Worm (Caenorhabditis elegans) whole organism, early embryonic: ENCODE measurements around the gene Y7A5A.3.

Source experiments
- B0310.2 ChIP-seq: sonication (generic microtip); optimal IDR thresholded peaks from 2 replicates; lab custom pipeline; 2016; ENCODE audit warnings: mild to moderate bottlenecking, missing genetic modification characterization, missing compliant biosample characterization
- F13C5.2 ChIP-seq: sonication (generic microtip); optimal IDR thresholded peaks from 2 replicates; lab custom pipeline; 2017; ENCODE audit warnings: mild to moderate bottlenecking, missing genetic modification characterization, inconsistent platforms, missing compliant biosample characterization
- aly-1 ChIP-seq: sonication (generic microtip); optimal IDR thresholded peaks from 2 replicates; lab custom pipeline; 2016; ENCODE audit warnings: missing genetic modification characterization, missing compliant biosample characterization
- ama-1 ChIP-seq: fragments of 150-350 bp; optimal IDR thresholded peaks from 2 replicates; lab custom pipeline; 2014
- ceh-13 ChIP-seq: fragments of 200-800 bp; sonication (Bioruptor generic); optimal IDR thresholded peaks from 2 replicates; lab custom pipeline; 2018; ENCODE audit warnings: mild to moderate bottlenecking, missing genetic modification characterization, missing compliant biosample characterization
- ceh-36 ChIP-seq: sonication (generic microtip); optimal IDR thresholded peaks from 2 replicates; lab custom pipeline; 2016; ENCODE audit warnings: missing genetic modification characterization, inconsistent platforms, missing compliant biosample characterization
- ets-7 ChIP-seq: sonication (generic microtip); optimal IDR thresholded peaks from 2 replicates; lab custom pipeline; 2016; ENCODE audit warnings: missing genotype, missing genetic modification characterization, missing compliant biosample characterization
- flt-1 ChIP-seq: fragments of 200-800 bp; sonication (Bioruptor generic); IDR thresholded peaks from 2 replicates; pipeline ENCODE4 v1.3.6; 2022; ENCODE audit warnings: missing genetic modification characterization, missing compliant biosample characterization
- hmbx-1 ChIP-seq: sonication (generic microtip); optimal IDR thresholded peaks from 2 replicates; lab custom pipeline; 2016; ENCODE audit warnings: mild to moderate bottlenecking, missing genetic modification characterization, missing compliant biosample characterization
- hmg-4 ChIP-seq: fragments of 200-800 bp; sonication (Bioruptor generic); optimal IDR thresholded peaks from 2 replicates; lab custom pipeline; 2018; ENCODE audit warnings: mild to moderate bottlenecking, missing genetic modification characterization, missing compliant biosample characterization
- hnd-1 ChIP-seq: sonication (generic microtip); optimal IDR thresholded peaks from 2 replicates; lab custom pipeline; 2016; ENCODE audit warnings: missing genetic modification characterization, missing compliant biosample characterization
- pes-1 ChIP-seq: fragments of 200-800 bp; sonication (Bioruptor generic); IDR thresholded peaks from 2 replicates; pipeline ENCODE4 v1.3.6; 2022; ENCODE audit warnings: missing genetic modification reagents, missing genetic modification characterization, missing compliant biosample characterization
- scrt-1 ChIP-seq: fragments of 200-800 bp; sonication (Bioruptor generic); IDR thresholded peaks from 2 replicates; pipeline ENCODE4 v1.3.6; 2022; ENCODE audit warnings: missing genetic modification characterization, missing compliant biosample characterization
- sea-1 ChIP-seq: fragments of 200-800 bp; sonication (Bioruptor generic); conservative IDR thresholded peaks from 2 replicates; pipeline ENCODE4 v1.3.6; 2022; ENCODE audit warnings: missing genetic modification characterization, missing compliant biosample characterization
- tbx-11 ChIP-seq: fragments of 200-800 bp; sonication (Bioruptor generic); IDR thresholded peaks from 2 replicates; pipeline ENCODE4 v1.3.6; 2022; ENCODE audit warnings: missing genetic modification characterization, missing compliant biosample characterization
- tbx-37 ChIP-seq: fragments of 200-800 bp; sonication (Bioruptor generic); conservative IDR thresholded peaks from 2 replicates; pipeline ENCODE4 v1.3.6; 2022; ENCODE audit warnings: missing genetic modification reagents, missing genetic modification characterization, missing compliant biosample characterization
- tra-4 ChIP-seq: sonication (generic microtip); optimal IDR thresholded peaks from 2 replicates; lab custom pipeline; 2017; ENCODE audit warnings: missing genetic modification characterization, missing compliant biosample characterization

Y7A5A.3 gene

DNA sequence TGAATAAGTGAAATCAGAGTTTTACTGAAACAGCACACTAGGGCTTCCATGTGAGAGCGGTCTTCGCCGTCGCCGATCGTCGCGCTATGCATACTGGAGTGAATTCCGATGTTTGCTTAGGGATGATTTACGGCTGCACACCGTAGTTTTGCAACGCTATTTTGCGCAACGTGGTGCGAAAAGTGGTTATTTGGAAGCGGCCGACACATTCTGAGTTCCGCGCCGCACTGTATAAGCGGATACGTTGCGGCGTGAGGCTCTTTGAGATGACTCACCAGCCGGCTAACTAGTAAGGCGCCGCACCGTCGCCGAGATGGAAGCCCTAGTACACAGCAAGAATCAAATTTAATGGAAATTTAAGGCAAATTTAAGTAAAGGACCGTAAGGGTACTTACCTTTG, 15.9 kb downstream of the Y7A5A.3 start:
- no peak for TF ChIP-seq hmg-4 (GFP tag; lab: Kevin White, UChicago)
- no peak for TF ChIP-seq aly-1 (tag; lab: Kevin White, UChicago)
- TF ChIP-seq ceh-36 (tag; lab: Kevin White, UChicago): no peak
- no peak for TF ChIP-seq hmbx-1 (tag; lab: Kevin White, UChicago)
- no peak for TF ChIP-seq ceh-13
- TF ChIP-seq scrt-1: no peak
- TF ChIP-seq pes-1 (GFP tag; lab: Robert Waterston, UW): no peak
- TF ChIP-seq B0310.2 (tag; lab: Kevin White, UChicago): no peak

DNA sequence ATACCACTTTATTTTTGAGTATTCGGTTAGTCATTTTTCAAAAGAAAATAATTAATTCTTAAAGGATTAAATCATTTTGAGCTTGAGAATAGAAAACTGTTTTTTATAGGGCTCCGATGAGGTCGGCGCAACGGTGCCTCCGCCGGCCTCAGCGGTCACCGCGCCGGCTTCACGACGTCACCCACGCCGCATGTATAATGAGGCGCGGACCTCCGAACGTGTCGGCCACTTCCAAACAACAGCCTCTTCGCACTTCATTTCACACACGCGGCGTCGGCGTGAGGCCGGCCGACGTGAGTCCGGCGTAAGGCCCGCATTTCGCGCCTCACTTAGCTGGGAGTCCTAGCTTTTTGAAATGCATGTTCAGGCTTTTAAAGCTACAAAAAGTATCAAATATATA, 17.6 kb downstream of the Y7A5A.3 start:
- TF ChIP-seq hnd-1 (tag; lab: Kevin White, UChicago) (no peak), pes-1 (GFP tag; lab: Robert Waterston, UW) (no peak), tbx-37 (GFP tag; lab: Robert Waterston, UW) (no peak), ama-1 (lab: Kevin White, UChicago) (no peak), hmbx-1 (tag; lab: Kevin White, UChicago) (no peak), scrt-1 (no peak), B0310.2 (tag; lab: Kevin White, UChicago) (no peak)

DNA sequence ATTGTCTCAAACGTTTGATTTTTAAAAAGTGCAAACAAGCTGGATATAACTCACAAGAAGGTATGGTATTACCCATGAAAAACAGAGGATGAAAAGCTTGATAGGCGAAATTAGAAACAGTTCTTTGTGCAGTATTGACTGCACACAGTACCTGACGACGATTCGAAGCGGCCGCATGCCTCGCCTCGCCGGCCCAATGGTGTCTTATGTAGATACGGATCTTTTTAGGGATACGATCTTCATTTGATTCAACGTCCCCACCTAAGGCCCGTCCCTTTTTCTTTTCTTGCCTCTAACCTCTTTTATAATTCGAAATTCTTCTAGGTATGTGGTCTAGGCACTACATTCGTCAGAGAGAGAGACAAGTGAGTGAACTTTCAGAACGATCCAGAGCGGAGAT, 18.3 kb downstream of the Y7A5A.3 start, which contains the start of gene bus-17:
TSS of gene bus-17 (minus strand) at position 208 of the 400 bp plus-strand sequence.
- TF ChIP-seq sea-1 (GFP tag; lab: Robert Waterston, UW): no peak
- TF ChIP-seq hmbx-1 (tag; lab: Kevin White, UChicago): no peak
- TF ChIP-seq hnd-1 (tag; lab: Kevin White, UChicago): no peak
- no peak for TF ChIP-seq flt-1 (GFP tag; lab: Robert Waterston, UW)
- TF ChIP-seq tbx-37 (GFP tag; lab: Robert Waterston, UW): no peak

DNA sequence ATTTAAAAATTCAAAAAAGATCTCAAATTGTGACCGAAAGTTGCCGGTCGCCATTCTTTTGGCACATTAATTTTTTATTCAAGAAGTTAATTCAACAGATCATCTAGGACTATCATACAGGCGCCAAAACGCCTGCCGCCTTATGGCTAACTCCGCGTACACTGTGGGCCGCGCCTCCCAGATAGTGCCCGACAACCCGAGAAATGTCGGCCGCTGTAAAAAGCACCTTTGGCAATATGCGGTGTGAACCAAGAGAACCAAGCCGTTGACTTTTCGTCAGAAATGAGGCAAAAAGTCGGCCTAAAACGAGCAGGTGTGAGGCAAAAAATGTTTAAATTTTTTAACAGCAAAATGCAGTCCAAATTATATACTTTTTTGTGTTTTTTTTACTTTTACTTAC, 25.2 kb downstream of the Y7A5A.3 start:
- TF ChIP-seq B0310.2 (tag; lab: Kevin White, UChicago) (no peak), ets-7 (no peak), pes-1 (GFP tag; lab: Robert Waterston, UW) (no peak), sea-1 (GFP tag; lab: Robert Waterston, UW) (no peak), hnd-1 (tag; lab: Kevin White, UChicago) (no peak), hmg-4 (GFP tag; lab: Kevin White, UChicago) (no peak), ceh-13 (no peak), F13C5.2 (tag; lab: Kevin White, UChicago) (no peak), tra-4 (no peak), tbx-11 (GFP tag; lab: Robert Waterston, UW) (no peak), scrt-1 (no peak), flt-1 (GFP tag; lab: Robert Waterston, UW) (no peak)

DNA sequence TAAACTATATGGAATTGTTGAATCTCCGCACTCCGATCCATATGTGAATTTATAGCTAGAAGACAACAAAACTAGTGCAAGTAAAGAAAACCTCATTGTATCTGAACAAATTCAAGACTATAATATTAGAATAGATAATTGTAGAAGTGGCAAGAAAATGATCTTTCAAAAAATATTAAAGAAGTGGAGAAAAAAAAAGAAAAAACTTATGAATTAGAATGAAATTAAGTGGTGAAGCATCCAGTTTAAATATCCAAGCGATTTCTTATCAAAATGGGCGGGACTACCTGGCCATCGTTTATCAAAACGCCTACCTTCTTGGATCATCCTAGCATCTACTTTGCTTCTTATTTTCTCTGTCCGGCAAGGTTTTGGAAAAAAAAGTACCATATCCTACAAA, 27.3 kb downstream of the Y7A5A.3 start, which contains the start of gene wrt-4:
TSS of gene wrt-4 (minus strand) at position 101 of the 400 bp plus-strand sequence.
- TF ChIP-seq B0310.2 (tag; lab: Kevin White, UChicago) (no peak), scrt-1 (no peak), tra-4 (no peak), hmbx-1 (tag; lab: Kevin White, UChicago) (no peak), ceh-13 (no peak), tbx-37 (GFP tag; lab: Robert Waterston, UW) (no peak), pes-1 (GFP tag; lab: Robert Waterston, UW) (no peak), ets-7 (no peak), ceh-36 (tag; lab: Kevin White, UChicago) (no peak), F13C5.2 (tag; lab: Kevin White, UChicago) (no peak)

DNA sequence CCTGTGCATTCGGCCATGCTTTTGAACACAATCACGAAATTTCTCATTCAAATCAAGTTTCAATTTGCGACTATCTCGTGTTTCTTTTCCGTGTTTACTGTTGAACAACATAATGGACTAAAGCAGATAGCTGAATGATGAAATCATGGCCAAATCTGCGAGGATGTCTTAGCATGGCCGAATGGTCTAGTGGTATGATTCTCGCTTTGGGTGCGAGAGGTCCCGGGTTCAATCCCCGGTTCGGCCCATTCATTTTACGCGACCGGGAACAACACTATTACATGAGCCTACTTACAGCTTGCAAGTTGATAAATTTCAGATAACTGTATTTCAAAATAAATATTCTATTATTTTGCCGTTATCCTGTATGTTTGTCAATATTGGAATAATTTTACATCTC, 33.2 kb downstream of the Y7A5A.3 start:
- TF ChIP-seq tra-4 (no peak), ceh-13 (no peak), scrt-1 (no peak), sea-1 (GFP tag; lab: Robert Waterston, UW) (no peak)

DNA sequence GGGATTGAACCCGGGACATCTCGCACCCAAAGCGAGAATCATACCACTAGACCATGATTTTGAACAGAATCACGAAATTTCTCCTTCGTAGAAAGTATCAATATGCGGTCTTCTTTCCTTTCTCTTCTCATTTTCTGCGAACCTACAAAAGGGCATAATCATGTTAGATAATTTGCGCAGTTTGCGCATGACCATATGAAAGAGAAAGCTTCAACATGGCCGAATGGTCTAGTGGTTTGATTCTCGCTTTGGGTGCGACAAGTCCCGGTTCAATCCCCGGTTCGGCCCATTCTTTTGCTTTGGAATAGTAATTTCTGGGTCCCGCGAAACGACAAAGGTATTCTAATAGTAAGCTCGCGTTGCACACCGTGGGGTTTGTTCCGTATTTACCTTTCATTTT, 36.7 kb downstream of the Y7A5A.3 start:
- TF ChIP-seq scrt-1 (no peak), tbx-11 (GFP tag; lab: Robert Waterston, UW) (no peak), tbx-37 (GFP tag; lab: Robert Waterston, UW) (no peak), sea-1 (GFP tag; lab: Robert Waterston, UW) (no peak), F13C5.2 (tag; lab: Kevin White, UChicago) (no peak), hmbx-1 (tag; lab: Kevin White, UChicago) (no peak), flt-1 (GFP tag; lab: Robert Waterston, UW) (no peak), ets-7 (no peak), aly-1 (tag; lab: Kevin White, UChicago) (no peak), ceh-13 (no peak), pes-1 (GFP tag; lab: Robert Waterston, UW) (no peak), B0310.2 (tag; lab: Kevin White, UChicago) (no peak)

DNA sequence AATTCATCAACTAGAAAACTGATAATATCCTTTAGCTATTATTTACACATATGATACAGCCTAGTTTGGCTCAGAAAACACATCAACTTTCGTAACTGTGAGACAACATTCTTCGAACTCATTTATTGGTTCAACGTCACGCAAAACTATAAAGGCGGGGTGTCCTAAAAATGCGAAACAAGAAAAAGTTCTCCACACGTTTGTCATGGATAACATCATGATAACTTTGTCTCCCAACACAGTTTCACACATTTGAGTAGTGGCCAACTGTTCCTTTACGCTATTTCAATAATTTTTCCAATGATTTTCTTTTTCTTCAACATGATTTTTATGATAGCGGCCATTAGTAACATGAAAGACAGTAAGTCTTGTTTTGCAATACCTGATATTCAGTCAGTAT, 37.8 kb downstream of the Y7A5A.3 start, which contains the start of gene srxa-9:
TSS of gene srxa-9 (plus strand) at position 301 of the 400 bp plus-strand sequence.
- no peak for TF ChIP-seq hmbx-1 (tag; lab: Kevin White, UChicago)
- TF ChIP-seq scrt-1: no peak
- no peak for TF ChIP-seq aly-1 (tag; lab: Kevin White, UChicago)
- no peak for TF ChIP-seq F13C5.2 (tag; lab: Kevin White, UChicago)
- TF ChIP-seq ets-7: no peak
- no peak for TF ChIP-seq hmg-4 (GFP tag; lab: Kevin White, UChicago)
- TF ChIP-seq ceh-13: no peak
- TF ChIP-seq tra-4: no peak

DNA sequence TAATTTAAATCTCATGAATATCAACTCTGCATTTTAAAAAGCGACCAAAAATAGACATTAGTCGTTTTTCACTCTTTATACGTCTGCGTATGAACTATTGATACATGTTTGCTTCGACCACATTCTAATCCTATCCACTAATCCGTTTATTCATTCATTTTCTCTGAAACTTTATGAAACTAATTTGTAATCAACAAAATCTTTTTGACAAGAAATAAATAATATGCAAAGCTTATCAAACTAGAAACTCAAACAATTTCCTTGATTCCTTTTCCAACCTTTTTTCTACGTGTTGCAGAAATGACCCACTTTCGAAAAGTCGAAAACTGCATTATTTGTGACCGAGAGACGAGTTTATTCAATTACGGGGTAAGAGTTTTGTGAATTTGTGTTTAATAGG, 42.2 kb downstream of the Y7A5A.3 start, which contains the start of gene nhr-255:
TSS of gene nhr-255 (plus strand) at position 301 of the 400 bp plus-strand sequence.
- TF ChIP-seq hmg-4 (GFP tag; lab: Kevin White, UChicago) (no peak), hnd-1 (tag; lab: Kevin White, UChicago) (no peak), hmbx-1 (tag; lab: Kevin White, UChicago) (no peak), ama-1 (lab: Kevin White, UChicago) (no peak), ceh-13 (no peak), pes-1 (GFP tag; lab: Robert Waterston, UW) (no peak), F13C5.2 (tag; lab: Kevin White, UChicago) (no peak), tra-4 (no peak), aly-1 (tag; lab: Kevin White, UChicago) (no peak)
